Fruit fly (Drosophila melanogaster) whole organism, wandering third instar larva: Measurements from ENCODE around the gene CG15435.

Experiments
- Abd-B ChIP-seq: fragments of >200 bp; optimal IDR thresholded peaks from 2 replicates; lab custom pipeline; 2017; ENCODE audit warnings: missing biosample characterization, missing genetic modification characterization
- CG32264 ChIP-seq: fragments of 200-800 bp; sonication (Bioruptor generic); optimal IDR thresholded peaks from 2 replicates; lab custom pipeline; 2016; ENCODE audit warnings: missing biosample characterization, missing genetic modification characterization
- CG9705 ChIP-seq: fragments of 200-800 bp; sonication (Bioruptor generic); optimal IDR thresholded peaks from 2 replicates; lab custom pipeline; 2018; ENCODE audit warnings: missing biosample characterization, mild to moderate bottlenecking, missing genetic modification characterization
- CrebA ChIP-seq: fragments of 200-800 bp; sonication (Bioruptor generic); optimal IDR thresholded peaks from 2 replicates; lab custom pipeline; 2016; ENCODE audit warnings: missing biosample characterization, mild to moderate bottlenecking, missing genetic modification characterization, borderline replicate concordance
- Dif ChIP-seq: fragments of 200-275, 200-300 bp; sonication (Bioruptor generic); optimal IDR thresholded peaks from 2 replicates; lab custom pipeline; 2018; ENCODE audit warnings: missing biosample characterization, missing genetic modification characterization; ENCODE audit not compliant: partially characterized antibody
- GATAd ChIP-seq: sonication (Bioruptor generic); optimal IDR thresholded peaks from 2 replicates; lab custom pipeline; 2016; ENCODE audit warnings: missing biosample characterization, missing genetic modification characterization
- HLH106 ChIP-seq: fragments of 200-800 bp; optimal IDR thresholded peaks from 3 replicates; lab custom pipeline; 2019; ENCODE audit warnings: missing biosample characterization, mild to moderate bottlenecking, missing genetic modification characterization, moderate library complexity
- Hnf4 ChIP-seq: fragments of 200-800 bp; sonication (Bioruptor generic); optimal IDR thresholded peaks from 2 replicates; lab custom pipeline; 2016; ENCODE audit warnings: missing biosample characterization, mild to moderate bottlenecking, missing genetic modification characterization
- Hr78 ChIP-seq: fragments of >200 bp; optimal IDR thresholded peaks from 2 replicates; lab custom pipeline; 2017; ENCODE audit warnings: missing biosample characterization, missing genetic modification characterization
- Hr83 ChIP-seq: fragments of 200-300 bp; sonication (Bioruptor generic); optimal IDR thresholded peaks from 2 replicates; lab custom pipeline; 2016; ENCODE audit warnings: missing biosample characterization, mild to moderate bottlenecking, missing genetic modification characterization, moderate library complexity; ENCODE audit not compliant: poor library complexity, severe bottlenecking
- Mio ChIP-seq: sonication (Bioruptor generic); optimal IDR thresholded peaks from 2 replicates; lab custom pipeline; 2016; ENCODE audit warnings: missing biosample characterization, missing genetic modification characterization
- Myc ChIP-seq: fragments of >200 bp; optimal IDR thresholded peaks from 2 replicates; lab custom pipeline; 2017
- N ChIP-seq: fragments of >200 bp; optimal IDR thresholded peaks from 2 replicates; lab custom pipeline; 2018; ENCODE audit warnings: missing biosample characterization, missing external identifiers, missing genetic modification characterization
- OdsH ChIP-seq: fragments of 200-800 bp; sonication (Bioruptor generic); optimal IDR thresholded peaks from 2 replicates; lab custom pipeline; 2016; ENCODE audit warnings: missing biosample characterization, mild to moderate bottlenecking, missing genetic modification characterization
- Rel ChIP-seq, 2 experiments: fragments of 200-800 bp; sonication (Bioruptor generic) in 1 of 2; optimal IDR thresholded peaks; 2 replicates in 1 of 2; 3 replicates in 1 of 2; lab custom pipeline; 2016 to 2019; ENCODE audit warnings: mild to moderate bottlenecking in 2 of 2, missing biosample characterization in 2 of 2, missing genetic modification characterization in 2 of 2, moderate library complexity in 1 of 2
- Sp1 ChIP-seq: fragments of 200-800 bp; sonication (Bioruptor generic); optimal IDR thresholded peaks from 3 replicates; lab custom pipeline; 2019; ENCODE audit warnings: missing biosample characterization, mild to moderate bottlenecking, missing genetic modification characterization, moderate library complexity
- Vsx2 ChIP-seq: fragments of 200-300, 225-300 bp; sonication (Bioruptor generic); optimal IDR thresholded peaks from 2 replicates; lab custom pipeline; 2018; ENCODE audit warnings: missing biosample characterization, missing genetic modification characterization; ENCODE audit not compliant: partially characterized antibody
- br ChIP-seq: fragments of 200-800 bp; sonication (Bioruptor generic); optimal IDR thresholded peaks from 2 replicates; lab custom pipeline; 2016; ENCODE audit warnings: missing biosample characterization, missing genetic modification characterization
- dl ChIP-seq, 2 experiments: fragments of 175-275, 200-275 bp in 1 of 2; fragments of 200-275 bp in 1 of 2; sonication (Bioruptor generic); optimal IDR thresholded peaks; lab custom pipeline; 2018; ENCODE audit warnings: mild to moderate bottlenecking in 2 of 2, missing biosample characterization in 2 of 2, missing genetic modification characterization in 2 of 2, moderate library complexity in 2 of 2; ENCODE audit not compliant: partially characterized antibody in 2 of 2, insufficient read depth in 1 of 2
- dmrt93B ChIP-seq: fragments of 200-800 bp; sonication (Bioruptor generic); optimal IDR thresholded peaks from 2 replicates; lab custom pipeline; 2018; ENCODE audit warnings: missing biosample characterization, mild to moderate bottlenecking, missing genetic modification characterization
- dsf ChIP-seq: sonication (Bioruptor generic); optimal IDR thresholded peaks from 2 replicates; lab custom pipeline; 2016; ENCODE audit warnings: missing biosample characterization, missing genetic modification characterization, borderline replicate concordance
- ey ChIP-seq: fragments of 200-800 bp; sonication (Bioruptor generic); optimal IDR thresholded peaks from 2 replicates; lab custom pipeline; 2016; ENCODE audit warnings: missing biosample characterization, missing genetic modification characterization
- foxo ChIP-seq, 2 experiments: fragments of 200-800 bp; sonication (Bioruptor generic); optimal IDR thresholded peaks; 2 replicates in 1 of 2; 3 replicates in 1 of 2; lab custom pipeline; 2016 to 2017; ENCODE audit warnings: missing biosample characterization in 2 of 2, missing genetic modification characterization in 2 of 2
- fru ChIP-seq: fragments of 200-800 bp; sonication (Bioruptor generic); optimal IDR thresholded peaks from 3 replicates; lab custom pipeline; 2016; ENCODE audit warnings: missing biosample characterization, mild to moderate bottlenecking, missing genetic modification characterization
- h ChIP-seq: fragments of 200-800 bp; sonication (Bioruptor generic); optimal IDR thresholded peaks from 3 replicates; lab custom pipeline; 2016; ENCODE audit warnings: missing biosample characterization, mild to moderate bottlenecking, missing genetic modification characterization
- jim ChIP-seq: fragments of 175-275, 200-325 bp; sonication (Bioruptor generic); optimal IDR thresholded peaks from 2 replicates; lab custom pipeline; 2016; ENCODE audit warnings: missing biosample characterization, mild to moderate bottlenecking, missing genetic modification characterization
- lola ChIP-seq: fragments of >200 bp; optimal IDR thresholded peaks from 2 replicates; lab custom pipeline; 2017; ENCODE audit warnings: missing biosample characterization, missing genetic modification characterization
- psq ChIP-seq: fragments of 200-800 bp; sonication (Bioruptor generic); optimal IDR thresholded peaks from 3 replicates; lab custom pipeline; 2017; ENCODE audit warnings: missing biosample characterization, mild to moderate bottlenecking, missing genetic modification characterization, moderate library complexity
- rgr ChIP-seq: fragments of 200-800 bp; sonication (Bioruptor generic); optimal IDR thresholded peaks from 3 replicates; lab custom pipeline; 2016; ENCODE audit warnings: missing biosample characterization, mild to moderate bottlenecking, missing genetic modification characterization
- sage ChIP-seq: fragments of 200-800 bp; sonication (Bioruptor generic); optimal IDR thresholded peaks from 2 replicates; lab custom pipeline; 2016; ENCODE audit warnings: missing biosample characterization, mild to moderate bottlenecking, missing genetic modification characterization
- sv ChIP-seq: fragments of 200-800 bp; sonication (Bioruptor generic); optimal IDR thresholded peaks from 3 replicates; lab custom pipeline; 2016; ENCODE audit warnings: missing biosample characterization, missing genetic modification characterization
- tai ChIP-seq: sonication (Bioruptor generic); optimal IDR thresholded peaks from 2 replicates; lab custom pipeline; 2016; ENCODE audit warnings: missing biosample characterization, missing genetic modification characterization
- usp ChIP-seq: fragments of >200 bp; optimal IDR thresholded peaks from 2 replicates; lab custom pipeline; 2017; ENCODE audit warnings: missing biosample characterization, missing genetic modification characterization
- woc ChIP-seq: sonication (Bioruptor generic); optimal IDR thresholded peaks from 2 replicates; lab custom pipeline; 2016; ENCODE audit warnings: missing biosample characterization, mild to moderate bottlenecking, missing genetic modification characterization

CG15435 gene

dm6 chr2L:4448582-4449016, 10.9 kb upstream of the CG15435 start, which contains the start of gene MFS18:
TSS of gene MFS18 (minus strand) at chr2L:4448635.
- no peak for TF ChIP-seq jim
- TF ChIP-seq ey (GFP tag; lab: Kevin White, UChicago): peak; percentile 87
- no peak for TF ChIP-seq dl (GFP tag; optimal IDR thresholded peaks at IDR 0.05; lab: Kevin White, UChicago; ENCODE audit: insufficient read depth in 1 of 2, partially characterized antibody in 2 of 2)
- no peak for TF ChIP-seq Vsx2
- TF ChIP-seq Rel (GFP tag; optimal IDR thresholded peaks at IDR 0.05; lab: Kevin White, UChicago): peak; percentile 39
- peak; percentile 60 for TF ChIP-seq Rel (tag; optimal IDR thresholded peaks at IDR 0.05; lab: Kevin White, UChicago)
- TF ChIP-seq Sp1 (GFP tag; lab: Kevin White, UChicago): peak; percentile 94
- TF ChIP-seq Myc (lab: Kevin White, UChicago): peak; percentile 77
- no peak for TF ChIP-seq lola (GFP tag; lab: Kevin White, UChicago)
- peak; percentile 56 to 96 for TF ChIP-seq foxo (GFP tag; optimal IDR thresholded peaks at IDR 0.05; lab: Kevin White, UChicago)
- no peak for TF ChIP-seq tai (GFP tag; lab: Kevin White, UChicago)
- no peak for TF ChIP-seq CrebA (GFP tag; lab: Kevin White, UChicago)
- peak; percentile 77 for TF ChIP-seq GATAd (GFP tag; lab: Kevin White, UChicago)
- no peak for TF ChIP-seq Hnf4
- peak; percentile 87 for TF ChIP-seq br (GFP tag; lab: Kevin White, UChicago)
- TF ChIP-seq dsf (GFP tag; lab: Kevin White, UChicago): peak; percentile 89
- TF ChIP-seq usp: no peak
- peak; percentile 96 for TF ChIP-seq rgr (GFP tag; lab: Kevin White, UChicago)
- peak; percentile 97 for TF ChIP-seq OdsH (GFP tag; lab: Kevin White, UChicago)
- TF ChIP-seq h (GFP tag; lab: Kevin White, UChicago): peak; percentile 96
- peak; percentile 97 for TF ChIP-seq dmrt93B (GFP tag; lab: Kevin White, UChicago)
- TF ChIP-seq sv: peak; percentile 97
- TF ChIP-seq HLH106: peak; percentile 97
- peak; percentile 50 for TF ChIP-seq Hr83 (GFP tag; lab: Kevin White, UChicago)
- no peak for TF ChIP-seq N (GFP tag; lab: Kevin White, UChicago)
- TF ChIP-seq Dif: no peak
- TF ChIP-seq CG32264: peak; percentile 79
- TF ChIP-seq sage (GFP tag; lab: Kevin White, UChicago): peak; percentile 95
- peak; percentile 87 for TF ChIP-seq CG9705 (GFP tag; lab: Kevin White, UChicago)
- peak; percentile 87 for TF ChIP-seq woc (GFP tag; lab: Kevin White, UChicago)
- TF ChIP-seq fru: peak; percentile 92
- peak; percentile 95 for TF ChIP-seq psq (GFP tag; lab: Kevin White, UChicago)

dm6 chr2L:4452798-4453197, 6.7 kb upstream of the CG15435 start, which contains the start of gene CG15439:
TSS of gene CG15439 (minus strand) at chr2L:4453038.
- TF ChIP-seq jim (no peak), N (GFP tag; lab: Kevin White, UChicago) (no peak), CG9705 (GFP tag; lab: Kevin White, UChicago) (no peak), CG32264 (no peak), Rel (GFP tag; optimal IDR thresholded peaks at IDR 0.05; lab: Kevin White, UChicago) (no peak), Rel (tag; optimal IDR thresholded peaks at IDR 0.05; lab: Kevin White, UChicago) (no peak), Abd-B (GFP tag; lab: Kevin White, UChicago) (no peak), lola (GFP tag; lab: Kevin White, UChicago) (no peak), foxo (GFP tag; optimal IDR thresholded peaks at IDR 0.05; lab: Kevin White, UChicago) (no peak), tai (GFP tag; lab: Kevin White, UChicago) (no peak), h (GFP tag; lab: Kevin White, UChicago) (no peak), woc (GFP tag; lab: Kevin White, UChicago) (no peak), Hr78 (GFP tag; lab: Kevin White, UChicago) (no peak), Dif (no peak), rgr (GFP tag; lab: Kevin White, UChicago) (no peak), Mio (GFP tag; lab: Kevin White, UChicago) (no peak), Myc (lab: Kevin White, UChicago) (no peak), Hnf4 (no peak), sv (no peak)
